ENCODE assay signal across 1 worm cellular context in the genomic region with DNA sequence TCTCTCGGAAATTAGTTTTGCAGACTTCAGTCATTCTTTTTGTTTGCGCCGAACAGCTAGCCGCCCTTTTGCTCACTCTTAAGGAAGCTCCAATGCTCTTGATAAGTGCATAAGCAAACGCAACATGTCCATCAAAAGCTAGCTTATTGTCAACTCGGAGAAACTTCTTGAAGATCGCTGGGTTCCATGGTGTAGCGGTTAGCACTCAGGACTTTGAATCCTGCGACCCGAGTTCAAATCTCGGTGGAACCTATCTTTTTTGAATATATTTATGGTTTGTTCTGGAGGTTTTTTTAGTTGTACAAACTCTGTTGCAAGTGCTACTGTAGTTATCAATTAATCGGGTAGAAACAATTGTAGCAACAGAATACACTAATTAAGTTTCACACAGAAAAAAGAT.
TF ChIP-seq lines count a peak whose summit lies in the region.

No protein-coding gene starts in this region.

TF ChIP-seq in whole organism, young adult, 124 proteins besides CTCF, POLR2A, EP300 and RAD21 (continued from another document):
- TF ChIP-seq unc-62 (GFP tag; optimal IDR thresholded peaks at IDR 0.05; lab: Kevin White, UChicago) (no peak), F49E8.2 (tag; optimal IDR thresholded peaks at IDR 0.05; lab: Kevin White, UChicago; ENCODE audit: insufficient read depth) (no peak), let-607 (tag; optimal IDR thresholded peaks at IDR 0.05; lab: Kevin White, UChicago) (no peak), ceh-100 (GFP tag; IDR thresholded peaks at IDR 0.05; lab: Robert Waterston, UW) (no peak), B0035.1 (tag; optimal IDR thresholded peaks at IDR 0.05; lab: Kevin White, UChicago) (no peak), akir-1 (GFP tag; optimal IDR thresholded peaks at IDR 0.05; lab: Kevin White, UChicago) (no peak), nfya-2 (GFP tag; IDR thresholded peaks at IDR 0.05; lab: Robert Waterston, UW) (no peak), cebp-1 (GFP tag; IDR thresholded peaks at IDR 0.05; lab: Robert Waterston, UW) (no peak), cebp-1 (tag; optimal IDR thresholded peaks at IDR 0.05; lab: Kevin White, UChicago) (no peak), sdz-38 (tag; optimal IDR thresholded peaks at IDR 0.05; lab: Kevin White, UChicago) (no peak), tlf-1 (GFP tag; optimal IDR thresholded peaks at IDR 0.05; lab: Kevin White, UChicago) (no peak), Y95B8A.8 (GFP tag; IDR thresholded peaks at IDR 0.05; lab: Robert Waterston, UW) (no peak), zfh-2 (GFP tag; conservative IDR thresholded peaks at IDR 0.05; lab: Robert Waterston, UW) (no peak), dpff-1 (tag; optimal IDR thresholded peaks at IDR 0.05; lab: Kevin White, UChicago) (no peak), C17E4.6 (GFP tag; IDR thresholded peaks at IDR 0.05; lab: Robert Waterston, UW) (no peak), F39B2.1 (GFP tag; IDR thresholded peaks at IDR 0.05; lab: Robert Waterston, UW) (no peak), F37B4.10 (GFP tag; IDR thresholded peaks at IDR 0.05; lab: Robert Waterston, UW) (no peak), nfya-1 (tag; optimal IDR thresholded peaks at IDR 0.05; lab: Kevin White, UChicago; ENCODE audit: borderline replicate concordance, insufficient read depth) (no peak), ztf-18 (tag; optimal IDR thresholded peaks at IDR 0.05; lab: Kevin White, UChicago) (no peak), athp-1 (tag; optimal IDR thresholded peaks at IDR 0.05; lab: Kevin White, UChicago) (no peak), nhr-120 (GFP tag; IDR thresholded peaks at IDR 0.05; lab: Robert Waterston, UW) (no peak), hmg-1.2 (GFP tag; IDR thresholded peaks at IDR 0.05; lab: Robert Waterston, UW) (peak; percentile 48), let-526 (GFP tag; IDR thresholded peaks at IDR 0.05; lab: Robert Waterston, UW) (no peak), hsf-1 (GFP tag; IDR thresholded peaks at IDR 0.05; lab: Robert Waterston, UW) (no peak), dpl-1 (GFP tag; optimal IDR thresholded peaks at IDR 0.05; lab: Kevin White, UChicago) (no peak), hrde-1 (tag; optimal IDR thresholded peaks at IDR 0.05; lab: Kevin White, UChicago; ENCODE audit: borderline replicate concordance) (no peak), mcd-1 (GFP tag; IDR thresholded peaks at IDR 0.05; lab: Robert Waterston, UW) (no peak), lag-1 (GFP tag; IDR thresholded peaks at IDR 0.05; lab: Robert Waterston, UW) (no peak), egrh-3 (GFP tag; IDR thresholded peaks at IDR 0.05; lab: Robert Waterston, UW) (no peak), pbrm-1 (GFP tag; IDR thresholded peaks at IDR 0.05; lab: Robert Waterston, UW) (no peak), tbp1 (GFP tag; optimal IDR thresholded peaks at IDR 0.05; lab: Kevin White, UChicago) (peak; percentile 86), ceh-79 (tag; optimal IDR thresholded peaks at IDR 0.05; lab: Kevin White, UChicago) (no peak), ztf-25 (GFP tag; IDR thresholded peaks at IDR 0.05; lab: Robert Waterston, UW) (0 out of 2 replicates have a peak, but pooled peaks have one; percentile 4), madf-3 (GFP tag; IDR thresholded peaks at IDR 0.05; lab: Robert Waterston, UW) (no peak), hlh-26 (GFP tag; conservative IDR thresholded peaks at IDR 0.05; lab: Robert Waterston, UW) (no peak), B0261.1 (tag; optimal IDR thresholded peaks at IDR 0.05; lab: Kevin White, UChicago) (peak; percentile 71), ets-4 (GFP tag; optimal IDR thresholded peaks at IDR 0.05; lab: Kevin White, UChicago) (no peak), F33H1.4 (GFP tag; IDR thresholded peaks at IDR 0.05; lab: Robert Waterston, UW) (no peak), attf-6 (GFP tag; IDR thresholded peaks at IDR 0.05; lab: Robert Waterston, UW) (no peak), madf-8 (GFP tag; conservative IDR thresholded peaks at IDR 0.05; lab: Robert Waterston, UW) (no peak), aptf-3 (GFP tag; IDR thresholded peaks at IDR 0.05; lab: Robert Waterston, UW) (no peak), hmg-20 (GFP tag; IDR thresholded peaks at IDR 0.05; lab: Robert Waterston, UW) (no peak), Y53F4B.3 (GFP tag; IDR thresholded peaks at IDR 0.05; lab: Robert Waterston, UW) (no peak), somi-1 (GFP tag; optimal IDR thresholded peaks at IDR 0.05; lab: Kevin White, UChicago) (no peak), D2030.7 (GFP tag; IDR thresholded peaks at IDR 0.05; lab: Robert Waterston, UW) (peak; percentile 30; the same call in 1 of the 2 replicates), lin-26 (GFP tag; IDR thresholded peaks at IDR 0.05; lab: Robert Waterston, UW) (peak; percentile 87), F57A8.1 (GFP tag; optimal IDR thresholded peaks at IDR 0.05; lab: Kevin White, UChicago) (no peak), nfyb-1 (GFP tag; IDR thresholded peaks at IDR 0.05; lab: Robert Waterston, UW) (no peak), efl-1 (GFP tag; optimal IDR thresholded peaks at IDR 0.05; lab: Kevin White, UChicago) (no peak), ceh-40 (GFP tag; IDR thresholded peaks at IDR 0.05; lab: Robert Waterston, UW) (no peak), lin-40 (tag; optimal IDR thresholded peaks at IDR 0.05; lab: Kevin White, UChicago) (no peak), ceh-27 (GFP tag; optimal IDR thresholded peaks at IDR 0.05; lab: Kevin White, UChicago) (no peak), ccch-3 (GFP tag; optimal IDR thresholded peaks at IDR 0.05; lab: Kevin White, UChicago) (no peak), lin-35 (GFP tag; optimal IDR thresholded peaks at IDR 0.05; lab: Kevin White, UChicago) (no peak), nhr-27 (tag; optimal IDR thresholded peaks at IDR 0.05; lab: Kevin White, UChicago) (no peak), atf-7 (tag; optimal IDR thresholded peaks at IDR 0.05; lab: Kevin White, UChicago) (no peak), Y56A3A.18 (GFP tag; IDR thresholded peaks at IDR 0.05; lab: Robert Waterston, UW) (no peak)
